Worm (Caenorhabditis elegans) whole organism, young adult: ENCODE results near the gene dnj-5.

ENCODE experiments used
- B0336.3 ChIP-seq: fragments of 200-800 bp; sonication (Bioruptor generic); IDR thresholded peaks from 2 replicates; pipeline ENCODE4 v1.3.6; 2022; ENCODE audit warnings: missing genetic modification characterization, missing compliant biosample characterization
- ama-1 ChIP-seq, 3 experiments: fragments of 150-350 bp in 1 of 3; sonication (generic microtip) in 2 of 3; optimal IDR thresholded peaks; 2 replicates each; lab custom pipeline; 2014 to 2018; ENCODE audit warnings: missing biosample characterization in 2 of 3, missing genetic modification characterization in 2 of 3, missing genetic modification reagents in 2 of 3
- attf-6 ChIP-seq: fragments of 200-800 bp; sonication (Bioruptor generic); IDR thresholded peaks from 2 replicates; pipeline ENCODE4 v1.3.6; 2022; ENCODE audit warnings: missing genetic modification reagents, missing genetic modification characterization, missing compliant biosample characterization
- snpc-4 ChIP-seq, 5 experiments: fragments of 150-350 bp in 1 of 5; sonication (generic microtip) in 4 of 5; optimal IDR thresholded peaks; 2 replicates each; lab custom pipeline; 2014 to 2018; ENCODE audit warnings: missing genetic modification characterization in 5 of 5, missing biosample characterization in 3 of 5, antibody characterized with exemption in 2 of 5, mild to moderate bottlenecking in 2 of 5, missing compliant biosample characterization in 2 of 5, missing genotype in 2 of 5, moderate library complexity in 2 of 5, missing genetic modification reagents in 1 of 5
- ztf-3 ChIP-seq: fragments of 200-800 bp; sonication (Bioruptor generic); optimal IDR thresholded peaks from 2 replicates; lab custom pipeline; 2018; ENCODE audit warnings: mild to moderate bottlenecking, missing genetic modification characterization, missing compliant biosample characterization

DNA sequence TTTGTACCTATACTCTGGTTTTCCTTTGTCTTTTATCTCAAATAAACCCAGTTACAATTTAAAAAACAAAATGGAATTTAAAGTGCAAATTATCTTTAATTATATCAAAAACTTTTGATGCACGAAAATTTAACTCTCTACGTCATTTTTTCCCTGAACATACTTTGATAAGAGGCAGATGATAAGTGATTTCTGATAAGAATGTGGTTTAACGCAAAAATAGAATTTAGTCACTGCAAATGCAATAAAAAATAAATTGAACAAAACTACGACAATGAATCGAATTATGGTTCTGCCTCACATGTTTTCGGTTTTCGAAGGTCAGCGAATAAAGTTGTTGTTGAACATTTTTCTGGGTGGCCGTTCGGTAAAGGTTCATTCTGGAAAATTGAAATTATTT lies 36.3 kb downstream of the dnj-5 start:
- TF ChIP-seq ztf-3 (GFP tag; lab: Kevin White, UChicago): no peak
- no peak for TF ChIP-seq attf-6
- TF ChIP-seq B0336.3 (GFP tag; lab: Robert Waterston, UW): no peak
- TF ChIP-seq ama-1 (optimal IDR thresholded peaks at IDR 0.05; lab: Kevin White, UChicago): no peak
- no peak for TF ChIP-seq ama-1 (GFP tag; optimal IDR thresholded peaks at IDR 0.05; lab: Kevin White, UChicago)
- no peak for TF ChIP-seq snpc-4 (GFP tag; optimal IDR thresholded peaks at IDR 0.05; lab: Kevin White, UChicago)
- TF ChIP-seq snpc-4 (tag; optimal IDR thresholded peaks at IDR 0.05; lab: Kevin White, UChicago): no peak
